Fruit fly (Drosophila melanogaster): ENCODE measurements around the gene CG4408.

- no peak for TF ChIP-seq Hr96 (GFP tag; optimal IDR thresholded peaks at IDR 0.05)
- TF ChIP-seq cnc (optimal IDR thresholded peaks at IDR 0.05): no peak
- no peak for TF ChIP-seq kay (GFP tag; ENCODE audit: borderline replicate concordance)
- no peak for TF ChIP-seq Clk (GFP tag; optimal IDR thresholded peaks at IDR 0.05)
- TF ChIP-seq bab1 (GFP tag; optimal IDR thresholded peaks at IDR 0.05): no peak
- no peak for TF ChIP-seq pad (GFP tag; optimal IDR thresholded peaks at IDR 0.05)
- TF ChIP-seq ovo (GFP tag; optimal IDR thresholded peaks at IDR 0.05): peak; percentile 18
- TF ChIP-seq CG7045 (GFP tag; optimal IDR thresholded peaks at IDR 0.05): no peak
- peak; percentile 85 for TF ChIP-seq tj (GFP tag; optimal IDR thresholded peaks at IDR 0.05)
These were observed 29.2 kb downstream of the CG4408 start for dm6 chr3R:23334036-23334744.

All from whole organism, adult.